Worm (Caenorhabditis elegans) whole organism, early embryonic: ENCODE data around the gene lep-2.

Source experiments
- aly-1 ChIP-seq: sonication (generic microtip); optimal IDR thresholded peaks from 2 replicates; lab custom pipeline; 2016; ENCODE audit warnings: missing genetic modification characterization, missing compliant biosample characterization
- flt-1 ChIP-seq: fragments of 200-800 bp; sonication (Bioruptor generic); IDR thresholded peaks from 2 replicates; pipeline ENCODE4 v1.3.6; 2022; ENCODE audit warnings: missing genetic modification characterization, missing compliant biosample characterization
- scrt-1 ChIP-seq: fragments of 200-800 bp; sonication (Bioruptor generic); IDR thresholded peaks from 2 replicates; pipeline ENCODE4 v1.3.6; 2022; ENCODE audit warnings: missing genetic modification characterization, missing compliant biosample characterization
- tra-4 ChIP-seq: sonication (generic microtip); optimal IDR thresholded peaks from 2 replicates; lab custom pipeline; 2017; ENCODE audit warnings: missing genetic modification characterization, missing compliant biosample characterization

DNA sequence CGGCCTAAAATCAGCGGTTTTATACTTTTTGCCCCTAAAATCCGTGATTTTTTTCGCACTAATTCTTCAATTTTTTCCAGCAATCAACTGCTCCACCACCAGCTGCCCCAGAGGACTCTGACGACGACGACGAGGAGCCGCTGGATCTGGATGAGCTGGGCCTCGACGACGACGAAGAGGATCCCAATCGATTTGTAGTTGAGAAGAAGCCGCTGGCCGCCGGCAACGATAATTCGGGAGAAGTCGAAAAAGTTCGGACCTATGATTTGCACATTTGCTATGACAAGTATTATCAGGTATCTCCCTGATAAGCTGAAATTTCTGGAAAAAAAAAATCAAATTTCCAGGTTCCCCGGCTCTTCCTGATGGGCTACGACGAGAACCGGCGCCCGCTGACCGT, 19.7 kb downstream of the lep-2 start:
- no peak for TF ChIP-seq scrt-1
- TF ChIP-seq tra-4 (tag; lab: Kevin White, UChicago): no peak
- TF ChIP-seq flt-1: no peak
- TF ChIP-seq aly-1 (tag; lab: Kevin White, UChicago): no peak
